Worm (Caenorhabditis elegans) whole organism, midembryonic: ENCODE data around the gene str-190.
A peak's percentile ranks its signal among the peaks of the same experiment; 100 is the strongest.

Experiments
- T22C8.4 ChIP-seq: fragments of 200-800 bp; sonication (Bioruptor generic); IDR thresholded peaks from 2 replicates; pipeline ENCODE4 v1.3.6; 2022; ENCODE audit warnings: missing genetic modification characterization, missing compliant biosample characterization
- cog-1 ChIP-seq: sonication (generic microtip); optimal IDR thresholded peaks from 2 replicates; lab custom pipeline; 2016; ENCODE audit warnings: missing genetic modification characterization, missing compliant biosample characterization
- flt-1 ChIP-seq: fragments of 200-800 bp; sonication (Bioruptor generic); IDR thresholded peaks from 2 replicates; pipeline ENCODE4 v1.3.6; 2022; ENCODE audit warnings: missing genetic modification characterization, missing compliant biosample characterization
- klf-2 ChIP-seq: fragments of 200-800 bp; sonication (Bioruptor generic); conservative IDR thresholded peaks from 2 replicates; pipeline ENCODE4 v1.3.6; 2022; ENCODE audit warnings: missing genetic modification reagents, missing genetic modification characterization, missing compliant biosample characterization
- med-1 ChIP-seq: sonication (generic microtip); optimal IDR thresholded peaks from 2 replicates; lab custom pipeline; 2017; ENCODE audit warnings: missing genetic modification characterization, mild to moderate bottlenecking, missing compliant biosample characterization, antibody characterized with exemption, missing genetic modification reagents; ENCODE audit not compliant: insufficient read depth
- ref-1 ChIP-seq: fragments of 200-800 bp; sonication (Bioruptor generic); conservative IDR thresholded peaks from 2 replicates; pipeline ENCODE4 v1.3.6; 2022; ENCODE audit warnings: missing genetic modification reagents, missing genetic modification characterization, missing compliant biosample characterization
- tab-1 ChIP-seq: fragments of 200-800 bp; sonication (Bioruptor generic); IDR thresholded peaks from 2 replicates; pipeline ENCODE4 v1.3.6; 2022; ENCODE audit warnings: missing genetic modification characterization, missing compliant biosample characterization
- ztf-23 ChIP-seq: fragments of 200-800 bp; sonication (Bioruptor generic); IDR thresholded peaks from 2 replicates; pipeline ENCODE4 v1.3.6; 2022; ENCODE audit warnings: missing genetic modification reagents, missing genetic modification characterization, missing compliant biosample characterization
- ztf-29 ChIP-seq: fragments of 200-800 bp; sonication (Bioruptor generic); IDR thresholded peaks from 2 replicates; pipeline ENCODE4 v1.3.6; 2022; ENCODE audit warnings: missing genetic modification reagents, missing genetic modification characterization, missing compliant biosample characterization

The str-190 gene

ce11 chrV:7444331-7444730 lies 34.0 kb downstream of the str-190 start, which contains the start of gene nhr-141:
nhr-141 (plus strand) TSS chrV:7444661.
- TF ChIP-seq tab-1 (GFP tag; lab: Robert Waterston, UW), result 0 out of 2 replicates have a peak, but pooled peaks have one; percentile 40

- TF ChIP-seq ref-1, result peak; percentile 46; the same call in 1 of the 2 replicates
- peak; percentile 79 for TF ChIP-seq klf-2 (GFP tag; lab: Robert Waterston, UW)
- TF ChIP-seq ztf-23, result peak; percentile 79; the same call in 1 of the 2 replicates
- TF ChIP-seq ztf-29 (GFP tag; lab: Robert Waterston, UW), result peak; percentile 39; the same call in 1 of the 2 replicates
- TF ChIP-seq flt-1 (GFP tag; lab: Robert Waterston, UW), result 0 out of 2 replicates have a peak, but pooled peaks have one; percentile 27
Measured at ce11 chrV:7443480-7443879, 34.8 kb downstream of the str-190 start.

- no peak for TF ChIP-seq cog-1
- TF ChIP-seq klf-2 (GFP tag; lab: Robert Waterston, UW), result no peak
- no peak for TF ChIP-seq med-1
- TF ChIP-seq flt-1 (GFP tag; lab: Robert Waterston, UW), result no peak
- no peak for TF ChIP-seq ztf-29 (GFP tag; lab: Robert Waterston, UW)
- no peak for TF ChIP-seq tab-1 (GFP tag; lab: Robert Waterston, UW)
- no peak for TF ChIP-seq ztf-23
- no peak for TF ChIP-seq T22C8.4 (GFP tag; lab: Robert Waterston, UW)
- no peak for TF ChIP-seq ref-1
Measured at ce11 chrV:7439807-7440206, 38.5 kb downstream of the str-190 start, which contains the start of gene try-13. try-13 (plus strand) TSS chrV:7440107.

DNA sequence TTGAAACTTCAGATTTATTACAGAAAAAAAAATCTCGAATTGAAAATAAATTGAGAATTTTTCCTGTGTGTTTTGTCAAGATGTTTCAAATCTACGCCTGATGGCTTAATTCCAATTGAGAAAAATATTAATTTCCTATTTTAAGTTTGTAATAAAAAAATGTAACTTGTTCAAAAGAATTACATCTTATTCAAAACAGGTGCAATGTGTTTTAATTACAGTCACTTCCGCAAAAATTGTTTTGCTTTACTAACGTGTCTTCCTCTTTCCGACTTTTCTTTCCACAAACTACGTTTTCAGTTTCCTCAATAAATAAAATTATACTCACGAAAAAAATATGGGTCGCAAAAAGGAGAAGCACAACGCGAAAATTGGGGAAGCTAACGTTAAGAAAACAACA lies 40.3 kb downstream of the str-190 start, which contains the start of gene F25E5.16:
Gene F25E5.16, plus strand, starts transcription at position 301 of the 400 bp plus-strand sequence.
- no peak for TF ChIP-seq klf-2 (GFP tag; lab: Robert Waterston, UW)
- no peak for TF ChIP-seq med-1
- no peak for TF ChIP-seq T22C8.4 (GFP tag; lab: Robert Waterston, UW)
- no peak for TF ChIP-seq flt-1 (GFP tag; lab: Robert Waterston, UW)
- TF ChIP-seq ref-1, result no peak
- no peak for TF ChIP-seq tab-1 (GFP tag; lab: Robert Waterston, UW)
- no peak for TF ChIP-seq ztf-23
- no peak for TF ChIP-seq ztf-29 (GFP tag; lab: Robert Waterston, UW)
- TF ChIP-seq cog-1, result no peak

DNA sequence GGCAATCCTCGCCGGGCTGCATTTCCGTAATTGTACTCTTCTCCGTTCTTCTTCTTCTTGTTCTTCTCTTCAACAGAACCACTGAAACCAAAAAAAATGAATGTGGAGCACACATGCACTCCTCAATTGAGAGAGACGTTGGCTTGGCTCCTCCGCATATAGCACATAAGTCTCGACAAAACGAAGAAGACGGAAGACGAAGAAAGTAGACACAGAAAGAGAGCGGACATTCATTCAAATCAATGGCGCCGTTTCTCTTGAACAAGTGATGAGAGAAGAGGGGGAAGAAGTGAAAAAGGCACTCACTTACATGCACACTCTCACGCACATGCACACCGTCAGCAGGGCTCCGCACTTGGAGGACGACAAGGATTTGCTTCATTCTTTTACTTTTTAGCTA lies 40.8 kb downstream of the str-190 start, which contains the start of gene F25E5.9:
Gene F25E5.9, minus strand, starts transcription at position 382 of the 400 bp plus-strand sequence.
- no peak for TF ChIP-seq flt-1 (GFP tag; lab: Robert Waterston, UW)
- TF ChIP-seq ref-1, result no peak
- no peak for TF ChIP-seq ztf-23
- TF ChIP-seq tab-1 (GFP tag; lab: Robert Waterston, UW), result no peak
- no peak for TF ChIP-seq klf-2 (GFP tag; lab: Robert Waterston, UW)
- TF ChIP-seq ztf-29 (GFP tag; lab: Robert Waterston, UW), result no peak
- no peak for TF ChIP-seq T22C8.4 (GFP tag; lab: Robert Waterston, UW)
- no peak for TF ChIP-seq cog-1
- TF ChIP-seq med-1, result no peak

ce11 chrV:7436911-7437310 lies 41.4 kb downstream of the str-190 start:
- no peak for TF ChIP-seq med-1
- TF ChIP-seq tab-1 (GFP tag; lab: Robert Waterston, UW), result no peak
- TF ChIP-seq klf-2 (GFP tag; lab: Robert Waterston, UW), result no peak

DNA sequence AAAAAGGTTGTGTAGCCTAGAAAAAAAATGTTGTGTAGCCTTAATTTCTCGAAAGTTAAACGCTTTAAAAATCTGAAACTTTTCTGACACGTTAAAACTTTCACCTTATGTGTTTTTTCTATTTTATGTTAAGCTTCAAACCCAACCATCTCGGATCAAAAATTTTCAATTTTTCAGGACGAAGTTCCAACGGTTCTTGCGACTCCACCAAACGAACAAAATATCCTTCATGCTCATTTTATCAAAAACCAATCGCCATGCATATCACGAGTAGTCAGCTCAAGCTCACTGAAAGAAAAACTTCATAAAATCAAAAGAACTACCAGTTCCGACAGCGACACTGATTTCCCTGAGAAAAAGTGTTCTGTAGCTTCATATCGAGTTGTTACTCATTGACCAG lies 41.8 kb downstream of the str-190 start:
- TF ChIP-seq flt-1 (GFP tag; lab: Robert Waterston, UW), result no peak
- TF ChIP-seq ztf-23, result no peak
- no peak for TF ChIP-seq cog-1
- no peak for TF ChIP-seq tab-1 (GFP tag; lab: Robert Waterston, UW)
- TF ChIP-seq med-1, result no peak
- no peak for TF ChIP-seq T22C8.4 (GFP tag; lab: Robert Waterston, UW)
- TF ChIP-seq ztf-29 (GFP tag; lab: Robert Waterston, UW), result no peak

ce11 chrV:7435376-7436204 lies 42.7 kb downstream of the str-190 start, which contains the start of the genes ddo-2 and F25E5.8:
ddo-2 (minus strand) TSS chrV:7435705.
F25E5.8 (plus strand) TSS chrV:7435930.
- no peak for TF ChIP-seq flt-1 (GFP tag; lab: Robert Waterston, UW)
- TF ChIP-seq med-1, result no peak
- TF ChIP-seq ztf-23, result no peak
- no peak for TF ChIP-seq T22C8.4 (GFP tag; lab: Robert Waterston, UW)
- TF ChIP-seq cog-1, result no peak
- no peak for TF ChIP-seq ztf-29 (GFP tag; lab: Robert Waterston, UW)
- no peak for TF ChIP-seq tab-1 (GFP tag; lab: Robert Waterston, UW)
- no peak for TF ChIP-seq klf-2 (GFP tag; lab: Robert Waterston, UW)
- no peak for TF ChIP-seq ref-1

DNA sequence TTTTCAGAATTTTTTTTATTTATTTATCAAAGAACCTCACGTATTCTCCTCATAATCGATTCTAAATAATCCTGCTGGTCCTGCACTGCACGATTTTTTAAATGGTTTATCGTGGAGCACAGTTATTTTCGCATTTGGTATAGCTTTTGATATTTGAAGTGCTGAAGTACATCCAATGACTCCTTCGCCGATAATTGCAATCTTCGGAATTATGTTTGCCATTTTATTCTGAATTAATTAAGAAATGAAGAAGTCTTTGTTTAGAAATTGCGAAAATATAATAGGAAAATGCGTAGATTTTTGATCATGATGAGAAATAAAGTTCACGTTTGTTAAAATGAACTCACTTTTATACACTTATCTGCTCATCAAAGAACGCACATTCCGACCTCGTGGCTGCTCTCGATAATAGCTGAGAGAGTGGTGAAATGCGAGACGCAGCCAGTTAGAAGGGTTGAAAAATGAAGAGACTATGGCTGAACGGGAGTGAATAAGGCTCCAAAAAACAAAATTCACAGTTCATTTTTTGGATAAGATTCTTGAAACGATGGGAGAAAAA lies 43.4 kb downstream of the str-190 start:
- TF ChIP-seq med-1 (no peak), flt-1 (GFP tag; lab: Robert Waterston, UW) (no peak), ztf-23 (no peak), T22C8.4 (GFP tag; lab: Robert Waterston, UW) (no peak), ztf-29 (GFP tag; lab: Robert Waterston, UW) (no peak), cog-1 (no peak), ref-1 (no peak), klf-2 (GFP tag; lab: Robert Waterston, UW) (no peak), tab-1 (GFP tag; lab: Robert Waterston, UW) (no peak)
